Worm (Caenorhabditis elegans) whole organism, L3 larva: ENCODE measurements around the gene lido-14.

Experiments
- egl-27 ChIP-seq: sonication (generic microtip); optimal IDR thresholded peaks from 4 replicates; lab custom pipeline; 2017; ENCODE audit warnings: missing biosample characterization, missing genetic modification reagents, missing genetic modification characterization
- fkh-10 ChIP-seq: sonication (generic microtip); optimal IDR thresholded peaks from 2 replicates; lab custom pipeline; 2017; ENCODE audit warnings: missing biosample characterization, missing genetic modification reagents, missing genetic modification characterization

DNA sequence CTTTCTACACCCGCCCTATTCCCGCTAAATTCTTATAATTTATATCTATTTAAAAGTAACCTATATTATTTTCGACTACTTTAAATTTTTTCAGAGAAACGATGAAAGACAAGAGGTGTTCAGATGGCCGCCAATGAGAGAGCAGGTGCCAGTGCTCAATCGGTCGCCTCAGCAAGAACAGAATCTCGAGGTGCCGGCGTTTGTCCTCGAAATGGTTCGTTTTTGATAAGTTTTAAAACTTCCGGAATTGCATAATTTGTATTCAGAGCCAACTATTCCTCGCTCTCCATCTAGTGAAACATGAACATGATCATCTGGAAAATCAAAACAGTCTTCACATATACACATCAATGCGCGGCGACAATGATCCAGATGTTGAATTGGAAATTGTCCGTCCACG lies 12.1 kb downstream of the lido-14 start, which contains the start of gene bath-23:
- TF ChIP-seq fkh-10 (GFP tag; lab: Kevin White, UChicago) (no peak), egl-27 (tag; lab: Kevin White, UChicago) (no peak)
